Worm (Caenorhabditis elegans) whole organism, early embryonic: ENCODE measurements around the gene phf-32.

Experiments used
- B0310.2 ChIP-seq: sonication (generic microtip); optimal IDR thresholded peaks from 2 replicates; lab custom pipeline; 2016; ENCODE audit warnings: mild to moderate bottlenecking, missing genetic modification characterization, missing compliant biosample characterization
- F13C5.2 ChIP-seq: sonication (generic microtip); optimal IDR thresholded peaks from 2 replicates; lab custom pipeline; 2017; ENCODE audit warnings: mild to moderate bottlenecking, missing genetic modification characterization, inconsistent platforms, missing compliant biosample characterization
- aly-1 ChIP-seq: sonication (generic microtip); optimal IDR thresholded peaks from 2 replicates; lab custom pipeline; 2016; ENCODE audit warnings: missing genetic modification characterization, missing compliant biosample characterization
- ama-1 ChIP-seq: fragments of 150-350 bp; optimal IDR thresholded peaks from 2 replicates; lab custom pipeline; 2014
- ceh-13 ChIP-seq: fragments of 200-800 bp; sonication (Bioruptor generic); optimal IDR thresholded peaks from 2 replicates; lab custom pipeline; 2018; ENCODE audit warnings: mild to moderate bottlenecking, missing genetic modification characterization, missing compliant biosample characterization
- ceh-36 ChIP-seq: sonication (generic microtip); optimal IDR thresholded peaks from 2 replicates; lab custom pipeline; 2016; ENCODE audit warnings: missing genetic modification characterization, inconsistent platforms, missing compliant biosample characterization
- ets-7 ChIP-seq: sonication (generic microtip); optimal IDR thresholded peaks from 2 replicates; lab custom pipeline; 2016; ENCODE audit warnings: missing genotype, missing genetic modification characterization, missing compliant biosample characterization
- flt-1 ChIP-seq: fragments of 200-800 bp; sonication (Bioruptor generic); IDR thresholded peaks from 2 replicates; pipeline ENCODE4 v1.3.6; 2022; ENCODE audit warnings: missing genetic modification characterization, missing compliant biosample characterization
- hmbx-1 ChIP-seq: sonication (generic microtip); optimal IDR thresholded peaks from 2 replicates; lab custom pipeline; 2016; ENCODE audit warnings: mild to moderate bottlenecking, missing genetic modification characterization, missing compliant biosample characterization
- hmg-4 ChIP-seq: fragments of 200-800 bp; sonication (Bioruptor generic); optimal IDR thresholded peaks from 2 replicates; lab custom pipeline; 2018; ENCODE audit warnings: mild to moderate bottlenecking, missing genetic modification characterization, missing compliant biosample characterization
- hnd-1 ChIP-seq: sonication (generic microtip); optimal IDR thresholded peaks from 2 replicates; lab custom pipeline; 2016; ENCODE audit warnings: missing genetic modification characterization, missing compliant biosample characterization
- pes-1 ChIP-seq: fragments of 200-800 bp; sonication (Bioruptor generic); IDR thresholded peaks from 2 replicates; pipeline ENCODE4 v1.3.6; 2022; ENCODE audit warnings: missing genetic modification reagents, missing genetic modification characterization, missing compliant biosample characterization
- scrt-1 ChIP-seq: fragments of 200-800 bp; sonication (Bioruptor generic); IDR thresholded peaks from 2 replicates; pipeline ENCODE4 v1.3.6; 2022; ENCODE audit warnings: missing genetic modification characterization, missing compliant biosample characterization
- sea-1 ChIP-seq: fragments of 200-800 bp; sonication (Bioruptor generic); conservative IDR thresholded peaks from 2 replicates; pipeline ENCODE4 v1.3.6; 2022; ENCODE audit warnings: missing genetic modification characterization, missing compliant biosample characterization
- tbx-11 ChIP-seq: fragments of 200-800 bp; sonication (Bioruptor generic); IDR thresholded peaks from 2 replicates; pipeline ENCODE4 v1.3.6; 2022; ENCODE audit warnings: missing genetic modification characterization, missing compliant biosample characterization
- tbx-37 ChIP-seq: fragments of 200-800 bp; sonication (Bioruptor generic); conservative IDR thresholded peaks from 2 replicates; pipeline ENCODE4 v1.3.6; 2022; ENCODE audit warnings: missing genetic modification reagents, missing genetic modification characterization, missing compliant biosample characterization
- tra-4 ChIP-seq: sonication (generic microtip); optimal IDR thresholded peaks from 2 replicates; lab custom pipeline; 2017; ENCODE audit warnings: missing genetic modification characterization, missing compliant biosample characterization

The phf-32 gene

DNA sequence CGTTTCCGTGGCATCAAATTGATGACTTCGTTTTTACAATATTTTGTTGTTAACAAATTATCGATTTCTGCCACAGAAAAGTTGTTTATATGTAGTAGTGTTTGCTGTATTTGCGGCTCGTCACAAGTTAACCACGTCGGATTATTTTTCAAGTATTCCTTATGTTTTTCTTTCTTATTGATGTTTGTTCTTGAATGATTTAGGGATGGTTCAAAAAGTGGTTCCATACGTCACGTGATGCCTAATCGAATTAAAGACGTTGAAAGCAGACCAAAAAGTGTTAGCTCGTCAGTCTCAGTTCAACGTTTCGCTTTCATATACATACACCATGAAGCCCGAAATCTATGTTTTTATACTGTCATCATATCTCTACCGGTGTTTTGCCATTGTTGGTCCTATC is 21.2 kb upstream of the phf-32 start, which contains the start of gene lips-2:
Gene lips-2 (plus strand): TSS at position 301 of the 400 bp plus-strand sequence.
- no peak for TF ChIP-seq ceh-13 (GFP tag; lab: Kevin White, UChicago)
- TF ChIP-seq ets-7 (tag; lab: Kevin White, UChicago) = no peak
- TF ChIP-seq pes-1 = no peak
- TF ChIP-seq tra-4 (tag; lab: Kevin White, UChicago) = no peak
- TF ChIP-seq scrt-1 = no peak
- no peak for TF ChIP-seq ama-1 (lab: Kevin White, UChicago)
- TF ChIP-seq F13C5.2 (tag; lab: Kevin White, UChicago) = no peak
- TF ChIP-seq B0310.2 (tag; lab: Kevin White, UChicago) = no peak
- TF ChIP-seq hmg-4 (GFP tag; lab: Kevin White, UChicago) = no peak
- no peak for TF ChIP-seq flt-1
- TF ChIP-seq tbx-37 = no peak
- no peak for TF ChIP-seq tbx-11 (GFP tag; lab: Robert Waterston, UW)
- no peak for TF ChIP-seq aly-1 (tag; lab: Kevin White, UChicago)

DNA sequence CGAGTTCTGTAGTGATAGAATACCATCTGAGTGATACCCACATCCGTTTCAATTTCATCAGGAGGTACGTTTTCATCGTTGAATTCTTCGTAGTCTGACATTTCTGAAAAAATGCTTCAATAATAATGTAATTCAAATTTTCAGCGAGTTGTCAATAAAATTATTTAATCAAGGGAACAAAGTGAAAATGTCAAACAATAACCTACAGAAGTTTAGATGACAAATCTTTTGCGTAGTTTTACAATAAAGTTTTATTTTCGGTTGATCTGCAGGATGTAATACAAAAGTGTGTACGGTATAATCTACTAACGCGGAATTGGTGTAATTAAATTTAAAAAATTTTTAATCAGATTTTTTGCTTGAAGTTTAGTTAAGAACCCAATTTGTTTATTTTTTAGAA is 18.4 kb upstream of the phf-32 start, which contains the start of gene C04B4.5:
Gene C04B4.5 (minus strand): TSS at position 101 of the 400 bp plus-strand sequence.
- TF ChIP-seq scrt-1 (no peak), hnd-1 (tag; lab: Kevin White, UChicago) (no peak), ama-1 (lab: Kevin White, UChicago) (no peak), flt-1 (no peak), tbx-11 (GFP tag; lab: Robert Waterston, UW) (no peak), ets-7 (tag; lab: Kevin White, UChicago) (no peak), ceh-13 (GFP tag; lab: Kevin White, UChicago) (no peak), aly-1 (tag; lab: Kevin White, UChicago) (no peak), F13C5.2 (tag; lab: Kevin White, UChicago) (no peak), pes-1 (no peak)

DNA sequence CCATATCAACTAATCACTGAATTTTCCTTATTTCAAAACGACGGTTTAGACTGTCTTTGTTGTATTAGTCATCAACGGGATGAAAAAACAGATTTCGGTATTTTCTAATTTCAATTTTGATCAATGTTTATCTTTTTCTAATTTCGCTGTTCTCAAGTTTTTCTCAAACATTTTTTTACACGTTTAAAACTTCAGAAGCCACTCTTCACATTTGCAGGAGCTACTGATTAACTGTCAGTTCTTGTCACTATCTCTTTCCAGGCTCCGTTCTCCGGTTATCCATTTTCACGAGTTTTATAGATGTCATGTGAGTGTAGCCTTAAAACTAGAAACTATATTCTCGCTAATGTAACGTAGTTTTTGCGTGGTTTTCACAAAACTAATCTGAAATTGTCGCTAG is 16.1 kb upstream of the phf-32 start, which contains the start of gene C04B4.4:
Gene C04B4.4 (plus strand): TSS at position 301 of the 400 bp plus-strand sequence.
- TF ChIP-seq ceh-13 (GFP tag; lab: Kevin White, UChicago) (no peak), hmbx-1 (tag; lab: Kevin White, UChicago) (no peak), ama-1 (lab: Kevin White, UChicago) (no peak), aly-1 (tag; lab: Kevin White, UChicago) (no peak), F13C5.2 (tag; lab: Kevin White, UChicago) (no peak), hmg-4 (GFP tag; lab: Kevin White, UChicago) (no peak), scrt-1 (no peak), tbx-11 (GFP tag; lab: Robert Waterston, UW) (no peak), B0310.2 (tag; lab: Kevin White, UChicago) (no peak), pes-1 (no peak), flt-1 (no peak), tra-4 (tag; lab: Kevin White, UChicago) (no peak), ets-7 (tag; lab: Kevin White, UChicago) (no peak), hnd-1 (tag; lab: Kevin White, UChicago) (no peak)

DNA sequence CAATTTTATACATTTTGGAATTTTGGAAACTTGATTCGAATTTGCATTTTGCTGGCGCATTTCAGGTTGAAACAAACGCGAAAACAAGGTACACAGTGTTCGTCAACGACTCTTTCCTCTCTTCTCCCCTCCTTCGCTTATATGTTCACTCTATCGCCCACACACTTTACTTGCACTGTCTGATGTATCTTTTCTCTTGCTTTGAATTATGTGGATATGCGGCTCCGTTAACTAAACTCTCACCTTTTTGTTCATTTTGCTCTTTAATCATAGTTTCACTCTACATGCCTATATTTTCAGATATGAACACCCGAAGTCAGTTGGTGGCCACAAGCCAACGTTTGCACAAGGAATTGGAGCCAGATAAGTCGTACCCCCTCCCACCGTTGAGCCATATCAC is 12.4 kb upstream of the phf-32 start, which contains the start of gene W06D11.1:
Gene W06D11.1 (plus strand): TSS at position 301 of the 400 bp plus-strand sequence.
- TF ChIP-seq hmg-4 (GFP tag; lab: Kevin White, UChicago) (no peak), aly-1 (tag; lab: Kevin White, UChicago) (no peak), scrt-1 (no peak), tbx-37 (no peak), tbx-11 (GFP tag; lab: Robert Waterston, UW) (no peak), hmbx-1 (tag; lab: Kevin White, UChicago) (no peak), ama-1 (lab: Kevin White, UChicago) (no peak), tra-4 (tag; lab: Kevin White, UChicago) (no peak), pes-1 (no peak), B0310.2 (tag; lab: Kevin White, UChicago) (no peak), F13C5.2 (tag; lab: Kevin White, UChicago) (no peak), ets-7 (tag; lab: Kevin White, UChicago) (no peak), sea-1 (no peak), hnd-1 (tag; lab: Kevin White, UChicago) (no peak), ceh-13 (GFP tag; lab: Kevin White, UChicago) (no peak)

DNA sequence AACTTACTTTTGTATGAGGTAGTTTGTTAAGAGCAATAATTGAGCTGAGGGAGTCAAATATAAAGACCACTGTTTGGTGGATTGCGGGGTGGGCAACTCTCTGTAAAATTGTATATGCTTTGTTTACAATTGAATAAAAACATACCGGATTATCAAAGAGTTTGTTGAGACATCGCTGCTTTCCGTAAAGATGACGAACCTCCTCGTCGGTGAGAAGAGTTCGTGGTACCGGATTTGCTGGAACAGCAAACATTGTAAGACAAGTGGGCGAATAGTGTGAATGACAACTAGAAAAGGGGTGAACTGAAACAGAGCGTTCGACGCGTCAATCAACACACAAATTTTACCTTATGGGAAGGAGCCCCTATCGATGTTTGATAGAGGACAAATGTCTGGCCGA is 10.3 kb upstream of the phf-32 start, which contains the start of gene W06D11.2:
Gene W06D11.2 (minus strand): TSS at position 339 of the 400 bp plus-strand sequence.
- TF ChIP-seq flt-1 (no peak), ama-1 (lab: Kevin White, UChicago) (no peak), scrt-1 (no peak), ets-7 (tag; lab: Kevin White, UChicago) (no peak), aly-1 (tag; lab: Kevin White, UChicago) (no peak), F13C5.2 (tag; lab: Kevin White, UChicago) (no peak), B0310.2 (tag; lab: Kevin White, UChicago) (no peak), sea-1 (no peak), tbx-37 (no peak), hmg-4 (GFP tag; lab: Kevin White, UChicago) (no peak), hnd-1 (tag; lab: Kevin White, UChicago) (no peak)

DNA sequence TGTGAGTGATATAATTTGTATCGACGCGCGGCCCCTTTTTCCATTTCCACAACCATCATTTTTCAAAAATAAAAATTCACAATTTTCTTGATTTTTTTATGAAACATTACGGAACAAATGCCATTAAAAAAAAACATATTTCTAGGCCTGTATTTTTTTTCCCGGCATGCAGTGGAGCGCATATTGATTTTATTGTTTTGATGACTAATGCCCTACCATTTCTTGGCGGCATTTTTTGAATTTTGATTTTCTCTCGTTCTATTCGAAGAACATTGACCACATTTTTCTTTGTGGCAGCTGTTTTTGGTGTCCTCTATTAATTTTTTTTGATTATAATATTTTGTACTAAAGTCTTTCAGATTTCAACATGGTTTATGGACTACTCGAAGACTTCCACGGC is 8.3 kb upstream of the phf-32 start, which contains the start of gene W06D11.3:
Gene W06D11.3 (plus strand): TSS at position 360 of the 400 bp plus-strand sequence.
- TF ChIP-seq pes-1 (no peak), hmg-4 (GFP tag; lab: Kevin White, UChicago) (no peak), hmbx-1 (tag; lab: Kevin White, UChicago) (no peak), tbx-37 (no peak), tbx-11 (GFP tag; lab: Robert Waterston, UW) (no peak), hnd-1 (tag; lab: Kevin White, UChicago) (no peak), tra-4 (tag; lab: Kevin White, UChicago) (no peak), ceh-13 (GFP tag; lab: Kevin White, UChicago) (no peak)

DNA sequence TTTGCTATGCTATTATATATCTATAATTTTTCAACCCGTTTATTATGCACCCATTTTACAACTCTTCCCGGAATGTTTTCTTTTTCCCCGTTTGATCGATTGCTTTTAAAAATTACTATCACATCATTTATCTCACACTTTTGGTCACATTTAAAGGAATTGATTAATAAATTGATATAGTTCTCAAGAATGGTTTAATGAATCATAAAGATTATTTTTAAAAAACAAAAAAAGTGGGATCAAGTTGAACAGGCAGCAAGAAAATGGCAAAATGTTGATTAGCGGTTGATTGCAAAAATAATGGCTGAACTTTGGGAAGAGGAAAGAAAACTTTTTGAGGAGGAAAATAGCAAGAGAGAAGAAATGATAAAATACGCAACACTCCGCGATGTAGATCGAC is 6.8 kb upstream of the phf-32 start, which contains the start of gene W06D11.5:
Gene W06D11.5 (plus strand): TSS at position 301 of the 400 bp plus-strand sequence.
- TF ChIP-seq tbx-37 (no peak), B0310.2 (tag; lab: Kevin White, UChicago) (no peak), ceh-36 (tag; lab: Kevin White, UChicago) (no peak), hmbx-1 (tag; lab: Kevin White, UChicago) (no peak), scrt-1 (no peak), hnd-1 (tag; lab: Kevin White, UChicago) (no peak), aly-1 (tag; lab: Kevin White, UChicago) (no peak), ets-7 (tag; lab: Kevin White, UChicago) (no peak), pes-1 (no peak), tbx-11 (GFP tag; lab: Robert Waterston, UW) (no peak), ama-1 (lab: Kevin White, UChicago) (no peak), ceh-13 (GFP tag; lab: Kevin White, UChicago) (no peak), flt-1 (no peak), tra-4 (tag; lab: Kevin White, UChicago) (no peak), sea-1 (no peak), F13C5.2 (tag; lab: Kevin White, UChicago) (no peak)
